Worm (Caenorhabditis elegans): ENCODE measurements around the gene fbxa-61.
"Not testable (repeated sequence)": the region's sequence is repeated elsewhere in the genome, so short reads cannot be mapped to it uniquely, and the experiment has no call there.

The fbxa-61 gene

ce11 chrIII:1248335-1248734, 9.5 kb downstream of the fbxa-61 start:
- TF ChIP-seq ama-1 (optimal IDR thresholded peaks at IDR 0.05) (no peak), blmp-1 (tag; optimal IDR thresholded peaks at IDR 0.05; ENCODE audit: insufficient read depth) (no peak), Y55F3AM.14 (GFP tag; optimal IDR thresholded peaks at IDR 0.05) (no peak), lsy-2 (tag; optimal IDR thresholded peaks at IDR 0.05) (no peak), ztf-11 (tag; optimal IDR thresholded peaks at IDR 0.05) (no peak), gmeb-1 (tag; optimal IDR thresholded peaks at IDR 0.05) (no peak), unc-62 (GFP tag; optimal IDR thresholded peaks at IDR 0.05) (no peak), crh-2 (tag; optimal IDR thresholded peaks at IDR 0.05) (no peak), aly-2 (tag; optimal IDR thresholded peaks at IDR 0.05) (no peak), nhr-129 (tag; optimal IDR thresholded peaks at IDR 0.05) (no peak), ztf-4 (tag; optimal IDR thresholded peaks at IDR 0.05) (no peak), elt-1 (tag; optimal IDR thresholded peaks at IDR 0.05) (no peak)

ce11 chrIII:1249111-1249583, 10.3 kb downstream of the fbxa-61 start, which contains the start of the genes fbxa-76 and fbxa-77:
fbxa-76 (minus strand) TSS chrIII:1249161.
fbxa-77 (plus strand) TSS chrIII:1249475.
- peak; percentile 41 for TF ChIP-seq crh-2 (tag; optimal IDR thresholded peaks at IDR 0.05)
- TF ChIP-seq lin-13 (GFP tag; optimal IDR thresholded peaks at IDR 0.05) = peak; percentile 10
- TF ChIP-seq blmp-1 (tag; optimal IDR thresholded peaks at IDR 0.05; ENCODE audit: insufficient read depth) = no peak
- no peak for TF ChIP-seq nhr-12 (tag; optimal IDR thresholded peaks at IDR 0.05)
- peak; percentile 71 for TF ChIP-seq fos-1 (tag; optimal IDR thresholded peaks at IDR 0.05)
- no peak for TF ChIP-seq egl-27 (tag; optimal IDR thresholded peaks at IDR 0.05)
- peak; percentile 71 for TF ChIP-seq nhr-129 (tag; optimal IDR thresholded peaks at IDR 0.05)
- peak; percentile 52 for TF ChIP-seq F13H6.1 (tag; optimal IDR thresholded peaks at IDR 0.05)
- TF ChIP-seq sma-9 (GFP tag; optimal IDR thresholded peaks at IDR 0.05) = peak; percentile 58
- no peak for TF ChIP-seq sma-9 (tag; optimal IDR thresholded peaks at IDR 0.05)
- TF ChIP-seq nhr-25 (tag; optimal IDR thresholded peaks at IDR 0.05) = peak; percentile 14
- no peak for TF ChIP-seq mbf-1 (tag; optimal IDR thresholded peaks at IDR 0.05)
- no peak for TF ChIP-seq ama-1 (optimal IDR thresholded peaks at IDR 0.05)
- TF ChIP-seq unc-55 (GFP tag; optimal IDR thresholded peaks at IDR 0.05) = peak; percentile 73
- peak in 1 of 2 experiments; percentile 52 for TF ChIP-seq lsy-2 (tag; optimal IDR thresholded peaks at IDR 0.05)
- TF ChIP-seq nhr-6 (tag; optimal IDR thresholded peaks at IDR 0.05) = no peak
- no peak for TF ChIP-seq mdl-1 (tag; optimal IDR thresholded peaks at IDR 0.05)
- peak; percentile 38 for TF ChIP-seq C34F6.9 (tag; optimal IDR thresholded peaks at IDR 0.05)

DNA sequence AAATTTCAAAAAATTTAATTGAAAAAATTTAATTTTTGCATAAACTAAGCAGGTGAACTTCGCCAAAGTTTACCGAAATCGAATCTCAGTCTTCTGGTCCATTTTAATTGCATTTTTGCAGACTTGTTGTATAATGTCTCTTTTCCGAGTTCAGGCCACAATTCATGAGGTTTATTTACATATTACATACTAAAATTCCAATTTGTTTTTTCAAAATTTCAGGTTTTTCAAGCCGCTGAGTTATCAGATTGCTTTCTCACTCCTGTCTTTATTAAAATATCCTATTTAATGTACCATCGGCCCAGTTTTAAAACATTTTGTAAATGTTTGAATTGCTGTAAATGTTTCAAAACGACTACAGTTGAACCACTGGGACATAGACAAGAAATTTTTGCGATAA, 17.7 kb downstream of the fbxa-61 start, which contains the start of gene fbxa-208:
fbxa-208 (plus strand) TSS at position 301 of the 400 bp plus-strand sequence.
- not testable (repeated sequence) for TF ChIP-seq ztf-1 (GFP tag; conservative IDR thresholded peaks at IDR 0.05); skn-1 (tag; optimal IDR thresholded peaks at IDR 0.05); unc-62 (GFP tag; optimal IDR thresholded peaks at IDR 0.05)

ce11 chrIII:1258358-1258757, 19.5 kb downstream of the fbxa-61 start, which contains the start of gene fbxa-78:
fbxa-78 (minus strand) TSS chrIII:1258458.
- TF ChIP-seq peb-1, lin-11, unc-39 (tag; optimal IDR thresholded peaks at IDR 0.05): not testable (repeated sequence)

DNA sequence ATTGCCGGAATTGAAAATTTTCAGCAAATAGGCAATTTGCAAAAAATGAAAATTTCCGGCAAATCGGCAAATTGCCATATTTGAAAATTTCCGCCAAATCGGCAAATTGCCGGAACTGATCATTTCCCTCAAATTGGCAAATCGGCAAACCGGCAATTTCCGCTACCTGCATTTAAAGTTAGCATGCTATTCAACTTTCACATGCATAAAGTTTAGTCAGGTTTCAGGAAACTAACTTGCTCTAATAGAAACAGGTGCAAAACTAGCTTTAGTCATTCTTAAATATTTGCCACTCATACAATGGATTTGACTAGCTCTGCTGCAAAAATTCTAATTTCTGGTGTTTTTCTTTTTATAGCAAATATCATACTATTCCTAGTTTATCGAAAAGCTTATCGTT, 24.8 kb downstream of the fbxa-61 start, which contains the start of gene srz-9:
srz-9 (plus strand) TSS at position 301 of the 400 bp plus-strand sequence.
- TF ChIP-seq nhr-77, gmeb-1, snpc-4 (tag; optimal IDR thresholded peaks at IDR 0.05): not testable (repeated sequence)

- not testable (repeated sequence) for TF ChIP-seq ceh-16 (tag; optimal IDR thresholded peaks at IDR 0.05); lsy-2 (tag; optimal IDR thresholded peaks at IDR 0.05); ama-1 (optimal IDR thresholded peaks at IDR 0.05)
Observed at ce11 chrIII:1266799-1267198, 28.0 kb downstream of the fbxa-61 start, which contains the start of gene fbxa-151. fbxa-151 (minus strand) TSS chrIII:1266899.
